Worm (Caenorhabditis elegans) whole organism, L1 larva: Measurements from ENCODE around the gene Y57G11C.1142.

Experiments used
- dpl-1 ChIP-seq, 3 experiments: fragments of 150-350 bp in 2 of 3; sonication (generic microtip) in 1 of 3; optimal IDR thresholded peaks; 2 replicates each; lab custom pipeline; 2014 to 2017; ENCODE audit warnings: missing biosample characterization in 3 of 3, missing genetic modification characterization in 3 of 3, missing genetic modification reagents in 3 of 3
- elt-3 ChIP-seq, 6 experiments: fragments of 150-350 bp in 1 of 6; sonication (generic microtip); optimal IDR thresholded peaks; 2 replicates each; lab custom pipeline; 2017 to 2018; ENCODE audit warnings: missing biosample characterization in 6 of 6, missing genetic modification characterization in 6 of 6, inconsistent platforms in 1 of 6
- lin-13 ChIP-seq: fragments of 150-350 bp; optimal IDR thresholded peaks from 2 replicates; lab custom pipeline; 2014; ENCODE audit warnings: missing biosample characterization, missing genetic modification reagents, missing genetic modification characterization
- mep-1 ChIP-seq: fragments of 150-350 bp; optimal IDR thresholded peaks from 2 replicates; lab custom pipeline; 2014; ENCODE audit warnings: missing biosample characterization, missing genetic modification characterization
- sup-37 ChIP-seq: fragments of 200-800 bp; sonication (Bioruptor generic); optimal IDR thresholded peaks from 2 replicates; lab custom pipeline; 2018; ENCODE audit warnings: mild to moderate bottlenecking, missing genetic modification characterization, missing compliant biosample characterization

- no peak for TF ChIP-seq lin-13
- TF ChIP-seq sup-37 (GFP tag; lab: Kevin White, UChicago): no peak
- no peak for TF ChIP-seq dpl-1 (GFP tag; optimal IDR thresholded peaks at IDR 0.05; lab: Kevin White, UChicago)
- TF ChIP-seq elt-3 (tag; optimal IDR thresholded peaks at IDR 0.05; lab: Kevin White, UChicago): no peak
- TF ChIP-seq mep-1 (tag; lab: Kevin White, UChicago): no peak
Measured at ce11 chrIV:14769218-14769835, 33.1 kb upstream of the Y57G11C.1142 start, which contains the start of gene Y57G11C.43.
